Worm (Caenorhabditis elegans) whole organism, midembryonic: ENCODE data around the gene C28D4.5.

Experiments
- cog-1 ChIP-seq: sonication (generic microtip); optimal IDR thresholded peaks from 2 replicates; lab custom pipeline; 2016; ENCODE audit warnings: missing genetic modification characterization, missing compliant biosample characterization
- flt-1 ChIP-seq: fragments of 200-800 bp; sonication (Bioruptor generic); IDR thresholded peaks from 2 replicates; pipeline ENCODE4 v1.3.6; 2022; ENCODE audit warnings: missing genetic modification characterization, missing compliant biosample characterization

DNA sequence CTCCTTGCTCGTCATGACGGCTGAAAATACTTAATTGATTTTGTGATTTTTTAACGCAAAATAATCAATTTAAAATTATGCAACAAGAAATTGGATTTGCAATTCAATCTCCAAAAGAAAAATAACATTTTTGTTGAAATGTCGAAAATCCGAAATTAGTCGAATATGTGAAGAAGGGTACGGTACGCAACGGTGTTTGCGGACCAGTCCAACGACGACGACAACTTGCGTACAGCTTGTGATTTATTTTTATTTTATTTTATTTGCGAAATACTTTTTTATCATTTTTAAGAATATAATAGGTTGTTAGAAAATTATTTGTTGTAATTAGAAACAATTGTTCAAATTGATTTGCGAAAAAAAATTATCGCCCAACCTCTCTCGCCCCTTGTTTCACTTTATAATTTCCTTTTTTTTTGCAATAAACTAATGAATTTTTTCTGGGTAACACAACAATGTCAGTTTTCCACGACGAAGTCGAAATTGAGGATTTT is 39.9 kb downstream of the C28D4.5 start, which contains the start of the genes dcaf-1 and dph-3:
- no peak for TF ChIP-seq cog-1 (tag; lab: Kevin White, UChicago)
- TF ChIP-seq flt-1 (GFP tag; lab: Robert Waterston, UW) = no peak
